Worm (Caenorhabditis elegans): ENCODE results near the gene F09E5.7.

F09E5.7 gene

DNA sequence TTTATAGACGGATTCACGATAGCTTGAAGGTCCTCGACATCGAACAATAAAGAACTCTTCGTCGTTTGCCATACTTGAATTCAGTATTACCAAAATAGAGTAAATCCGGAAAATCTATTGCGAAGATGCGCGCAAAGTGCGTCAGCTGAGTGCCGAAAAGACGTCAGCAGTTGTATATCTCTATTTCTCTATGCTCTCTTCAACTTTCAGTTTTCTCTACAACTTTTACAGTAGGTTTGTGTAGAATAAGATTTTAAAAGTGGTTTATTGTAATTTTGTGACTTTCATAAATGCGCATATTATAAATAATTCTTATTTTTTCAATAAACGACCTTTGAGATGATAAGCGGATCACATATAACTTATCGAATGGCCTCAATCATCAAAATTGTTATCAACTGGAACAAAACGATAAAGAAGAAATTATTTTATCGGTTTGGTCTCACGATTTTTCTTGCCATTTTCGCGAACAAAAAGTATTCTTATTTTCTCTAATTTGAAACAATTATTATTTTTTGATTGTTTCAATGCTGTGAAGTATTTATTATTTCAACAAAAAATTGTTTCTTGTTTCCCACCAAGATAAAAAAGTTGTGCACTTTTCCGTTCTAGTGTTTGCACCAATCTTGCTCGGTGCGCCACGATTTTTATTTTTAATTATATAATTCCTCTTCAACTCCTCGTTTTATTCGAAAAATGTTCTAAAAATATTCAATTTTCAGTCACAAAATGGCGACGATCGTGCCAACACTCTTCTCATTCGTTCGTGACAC lies 21.6 kb downstream of the F09E5.7 start, which contains the start of the genes agt-2 and F09E5.3 (continued):
- TF ChIP-seq npax-4 (tag; optimal IDR thresholded peaks at IDR 0.05) (no peak), elt-2 (tag; optimal IDR thresholded peaks at IDR 0.05) (peak; percentile 97), pha-4 (tag; optimal IDR thresholded peaks at IDR 0.05) (no peak), pha-2 (tag; optimal IDR thresholded peaks at IDR 0.05) (no peak), unc-86 (tag; optimal IDR thresholded peaks at IDR 0.05) (no peak), syd-9 (tag; optimal IDR thresholded peaks at IDR 0.05) (no peak), mec-3 (tag; optimal IDR thresholded peaks at IDR 0.05; ENCODE audit: borderline replicate concordance) (no peak), sox-4 (tag; optimal IDR thresholded peaks at IDR 0.05) (no peak), ceh-45 (GFP tag; IDR thresholded peaks at IDR 0.05) (peak; percentile 23; the same call in 1 of the 2 replicates), T23F11.4 (GFP tag; optimal IDR thresholded peaks at IDR 0.05) (no peak), unc-55 (GFP tag; optimal IDR thresholded peaks at IDR 0.05) (peak; percentile 8), pqm-1 (tag; optimal IDR thresholded peaks at IDR 0.05) (no peak), unc-3 (GFP tag; conservative IDR thresholded peaks at IDR 0.05) (no peak), unc-3 (tag; optimal IDR thresholded peaks at IDR 0.05) (no peak), hlh-13 (GFP tag; optimal IDR thresholded peaks at IDR 0.05) (no peak), F13H6.1 (tag; optimal IDR thresholded peaks at IDR 0.05) (no peak), lin-11 (tag; optimal IDR thresholded peaks at IDR 0.05) (no peak), ceh-6 (GFP tag; optimal IDR thresholded peaks at IDR 0.05) (no peak), pag-3 (tag; optimal IDR thresholded peaks at IDR 0.05; ENCODE audit: borderline replicate concordance) (no peak), lim-6 (tag; optimal IDR thresholded peaks at IDR 0.05) (no peak), ztf-16 (tag; optimal IDR thresholded peaks at IDR 0.05) (no peak), odd-2 (tag; optimal IDR thresholded peaks at IDR 0.05) (no peak), ama-1 (optimal IDR thresholded peaks at IDR 0.05) (no peak)

DNA sequence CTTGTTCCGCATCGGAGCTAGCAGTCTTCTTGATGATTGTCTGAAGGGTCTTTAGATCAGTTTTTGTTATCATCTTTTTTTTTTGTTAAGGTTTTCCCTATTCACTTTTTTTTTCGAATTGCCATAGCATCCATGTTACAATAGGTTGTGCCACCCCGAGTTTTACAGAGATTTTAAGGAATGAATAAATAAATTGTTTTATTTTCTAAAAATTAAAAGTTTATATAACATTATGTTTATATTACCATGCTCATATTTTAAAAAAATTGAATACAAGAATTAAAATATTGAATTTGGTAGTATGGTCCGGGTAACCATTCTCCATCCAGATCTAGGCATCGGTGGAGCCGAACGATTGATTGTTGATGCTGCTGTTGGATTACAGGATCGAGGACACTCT lies 23.1 kb downstream of the F09E5.7 start, which contains the start of gene algn-2:
algn-2 (plus strand) TSS at position 301 of the 400 bp plus-strand sequence.
- TF ChIP-seq ceh-18 (tag; optimal IDR thresholded peaks at IDR 0.05) (no peak), nhr-11 (tag; optimal IDR thresholded peaks at IDR 0.05) (no peak), ceh-6 (GFP tag; optimal IDR thresholded peaks at IDR 0.05) (no peak), K02D7.2 (tag; optimal IDR thresholded peaks at IDR 0.05) (no peak), che-1 (tag; optimal IDR thresholded peaks at IDR 0.05) (no peak), ahr-1 (tag; optimal IDR thresholded peaks at IDR 0.05) (no peak), lin-11 (tag; optimal IDR thresholded peaks at IDR 0.05) (no peak), unc-86 (tag; optimal IDR thresholded peaks at IDR 0.05) (no peak), ama-1 (optimal IDR thresholded peaks at IDR 0.05) (no peak)

DNA sequence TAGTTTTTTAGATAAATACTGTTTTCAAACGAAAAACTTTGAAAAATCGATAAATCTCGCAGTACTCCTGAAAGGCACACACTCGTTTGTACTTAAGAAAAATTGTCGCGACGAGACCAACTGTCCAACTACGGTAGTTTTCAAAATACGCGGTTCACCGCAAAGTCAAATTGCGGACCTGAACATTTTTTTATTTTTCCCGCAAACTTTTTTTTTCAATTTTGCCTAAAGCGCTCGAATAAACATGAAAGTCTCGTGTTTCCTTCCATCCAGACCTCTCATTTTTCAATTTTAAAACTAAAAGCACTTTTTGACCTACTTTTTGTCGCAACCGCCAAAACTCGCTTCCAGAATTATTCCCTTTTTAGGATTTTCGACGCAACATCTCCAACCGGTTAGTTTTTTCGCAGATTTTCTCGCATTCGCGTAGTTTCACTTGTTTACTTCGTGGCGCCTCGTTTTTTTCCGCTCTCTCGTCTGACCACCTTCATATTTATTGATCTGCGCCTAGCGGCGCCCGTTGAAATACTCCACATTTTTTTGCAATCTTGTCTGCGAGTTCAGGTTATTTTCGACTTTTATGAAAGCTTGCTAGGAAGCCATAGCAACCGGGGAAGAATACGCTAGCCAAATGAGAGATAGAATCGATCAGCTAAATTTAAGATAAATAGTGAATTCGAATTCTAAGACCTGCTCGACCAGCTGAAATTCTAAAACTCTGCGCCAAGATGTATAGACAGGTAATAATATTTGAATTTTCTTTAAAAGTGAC lies 25.8 kb downstream of the F09E5.7 start, which contains the start of gene prdx-2:
prdx-2 (plus strand) TSS at position 729 of the 772 bp plus-strand sequence.
- TF ChIP-seq Y22D7AL.16 (tag; optimal IDR thresholded peaks at IDR 0.05), result no peak
- TF ChIP-seq elt-4 (tag; optimal IDR thresholded peaks at IDR 0.05), result no peak
- no peak for TF ChIP-seq ceh-24 (tag; optimal IDR thresholded peaks at IDR 0.05)
- TF ChIP-seq ceh-31 (tag; optimal IDR thresholded peaks at IDR 0.05), result no peak
- no peak for TF ChIP-seq dmd-4 (tag; optimal IDR thresholded peaks at IDR 0.05; ENCODE audit: borderline replicate concordance)
- no peak for TF ChIP-seq pqm-1 (tag; optimal IDR thresholded peaks at IDR 0.05)
- no peak for TF ChIP-seq ceh-22 (tag; optimal IDR thresholded peaks at IDR 0.05)
- no peak for TF ChIP-seq T23F11.4 (GFP tag; optimal IDR thresholded peaks at IDR 0.05)
- TF ChIP-seq hlh-8 (tag; optimal IDR thresholded peaks at IDR 0.05), result no peak

DNA sequence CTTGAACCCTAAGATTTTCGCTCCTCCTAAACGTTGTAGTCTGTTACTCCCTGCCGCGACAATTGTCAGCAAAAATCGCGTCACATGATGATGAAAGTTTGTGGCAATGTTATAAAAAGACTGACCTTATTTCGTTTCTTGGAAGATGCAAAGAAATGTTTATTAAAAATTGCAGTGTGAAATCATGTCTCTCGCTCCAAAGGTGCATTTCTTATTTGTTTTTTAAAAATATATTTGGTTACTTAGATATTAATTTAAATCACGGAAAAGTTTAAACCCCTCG lies 26.3 kb downstream of the F09E5.7 start:
- TF ChIP-seq Y22D7AL.16 (tag; optimal IDR thresholded peaks at IDR 0.05), result no peak
- no peak for TF ChIP-seq unc-3 (GFP tag; conservative IDR thresholded peaks at IDR 0.05)
- TF ChIP-seq unc-3 (tag; optimal IDR thresholded peaks at IDR 0.05), result no peak
- TF ChIP-seq unc-42 (tag; optimal IDR thresholded peaks at IDR 0.05), result no peak
- TF ChIP-seq ahr-1 (tag; optimal IDR thresholded peaks at IDR 0.05), result no peak
- TF ChIP-seq hlh-8 (tag; optimal IDR thresholded peaks at IDR 0.05), result no peak
- TF ChIP-seq elt-4 (tag; optimal IDR thresholded peaks at IDR 0.05), result no peak
- no peak for TF ChIP-seq gmeb-2 (tag; optimal IDR thresholded peaks at IDR 0.05)
- TF ChIP-seq nfya-1 (tag; optimal IDR thresholded peaks at IDR 0.05), result no peak
- TF ChIP-seq tbx-7 (tag; optimal IDR thresholded peaks at IDR 0.05), result no peak
- TF ChIP-seq ceh-30 (tag; optimal IDR thresholded peaks at IDR 0.05), result no peak
- no peak for TF ChIP-seq K09A11.1 (tag; optimal IDR thresholded peaks at IDR 0.05; ENCODE audit: insufficient read depth)
- TF ChIP-seq eyg-1 (tag; optimal IDR thresholded peaks at IDR 0.05), result no peak
- TF ChIP-seq hlh-30 (tag; optimal IDR thresholded peaks at IDR 0.05; ENCODE audit: insufficient read depth), result no peak
- TF ChIP-seq elt-2 (tag; optimal IDR thresholded peaks at IDR 0.05), result no peak
- no peak for TF ChIP-seq F13H6.1 (tag; optimal IDR thresholded peaks at IDR 0.05)
- TF ChIP-seq ceh-6 (GFP tag; optimal IDR thresholded peaks at IDR 0.05), result no peak
- TF ChIP-seq pha-2 (tag; optimal IDR thresholded peaks at IDR 0.05), result no peak
- TF ChIP-seq ceh-22 (tag; optimal IDR thresholded peaks at IDR 0.05), result no peak
- TF ChIP-seq ceh-48 (tag; optimal IDR thresholded peaks at IDR 0.05), result no peak
- no peak for TF ChIP-seq ceh-31 (tag; optimal IDR thresholded peaks at IDR 0.05)
